Worm (Caenorhabditis elegans) whole organism, young adult: Measurements from ENCODE around the gene col-73.

ENCODE experiments used
- B0019.2 ChIP-seq: fragments of 200-800 bp; sonication (Bioruptor generic); conservative IDR thresholded peaks from 2 replicates; pipeline ENCODE4 v1.3.6; 2022; ENCODE audit warnings: missing genetic modification reagents, missing genetic modification characterization, missing compliant biosample characterization
- F23B12.7 ChIP-seq: sonication (generic microtip); optimal IDR thresholded peaks from 2 replicates; lab custom pipeline; 2017; ENCODE audit warnings: missing genetic modification characterization, mild to moderate bottlenecking, missing compliant biosample characterization, antibody characterized with exemption, moderate library complexity; ENCODE audit not compliant: insufficient read depth
- K11D2.4 ChIP-seq: fragments of 200-800 bp; sonication (Bioruptor generic); IDR thresholded peaks from 2 replicates; pipeline ENCODE4 v1.3.6; 2022; ENCODE audit warnings: missing genetic modification reagents, missing genetic modification characterization, missing compliant biosample characterization
- attf-5 ChIP-seq: fragments of 200-800 bp; sonication (Bioruptor generic); optimal IDR thresholded peaks from 2 replicates; lab custom pipeline; 2018; ENCODE audit warnings: mild to moderate bottlenecking, missing genetic modification characterization, missing compliant biosample characterization
- efl-1 ChIP-seq: fragments of 150-350 bp; optimal IDR thresholded peaks from 2 replicates; lab custom pipeline; 2014; ENCODE audit warnings: missing biosample characterization, missing genetic modification reagents, missing genetic modification characterization
- pha-4 ChIP-seq: fragments of 150-350 bp; sonication (generic microtip); optimal IDR thresholded peaks from 2 replicates; lab custom pipeline; 2014; ENCODE audit warnings: missing biosample characterization, missing genetic modification reagents, missing genetic modification characterization
- rcor-1 ChIP-seq: fragments of 200-800 bp; sonication (Bioruptor generic); IDR thresholded peaks from 2 replicates; pipeline ENCODE4 v1.3.6; 2022; ENCODE audit warnings: missing genetic modification reagents, missing genetic modification characterization, missing compliant biosample characterization
- snpc-4 ChIP-seq, 5 experiments: fragments of 150-350 bp in 1 of 5; sonication (generic microtip) in 4 of 5; optimal IDR thresholded peaks; 2 replicates each; lab custom pipeline; 2014 to 2018; ENCODE audit warnings: missing genetic modification characterization in 5 of 5, missing biosample characterization in 3 of 5, antibody characterized with exemption in 2 of 5, mild to moderate bottlenecking in 2 of 5, missing compliant biosample characterization in 2 of 5, missing genotype in 2 of 5, moderate library complexity in 2 of 5, missing genetic modification reagents in 1 of 5

- TF ChIP-seq F23B12.7 (tag; lab: Kevin White, UChicago) (no peak), B0019.2 (GFP tag; lab: Robert Waterston, UW) (no peak), rcor-1 (no peak), efl-1 (GFP tag; lab: Kevin White, UChicago) (no peak), snpc-4 (GFP tag; optimal IDR thresholded peaks at IDR 0.05; lab: Kevin White, UChicago) (no peak), snpc-4 (tag; optimal IDR thresholded peaks at IDR 0.05; lab: Kevin White, UChicago) (no peak), pha-4 (tag; lab: Kevin White, UChicago) (peak; percentile 7), K11D2.4 (no peak), attf-5 (GFP tag; lab: Kevin White, UChicago) (no peak)
Measured at ce11 chrII:4904778-4905177, 31.8 kb upstream of the col-73 start, which contains the start of gene btbd-10.
